Worm (Caenorhabditis elegans): ENCODE results near the gene dos-1.
A peak's percentile ranks its signal among the peaks of the same experiment; 100 is the strongest.

Gene dos-1

ce11 chrIII:9060267-9060666 lies 43.5 kb upstream of the dos-1 start (continued):
- TF ChIP-seq him-1 (tag; optimal IDR thresholded peaks at IDR 0.05) = peak; percentile 35
- no peak for TF ChIP-seq ztf-6 (GFP tag; IDR thresholded peaks at IDR 0.05)
- TF ChIP-seq B0035.1 (tag; optimal IDR thresholded peaks at IDR 0.05) = peak; percentile 26
- 0 out of 2 replicates have a peak, but pooled peaks have one; percentile 23 for TF ChIP-seq hsf-1 (GFP tag; IDR thresholded peaks at IDR 0.05)
- TF ChIP-seq mel-28 (tag; optimal IDR thresholded peaks at IDR 0.05; ENCODE audit: borderline replicate concordance) = no peak
- TF ChIP-seq let-607 (tag; optimal IDR thresholded peaks at IDR 0.05) = no peak
- TF ChIP-seq ztf-28 (GFP tag; IDR thresholded peaks at IDR 0.05) = no peak
- TF ChIP-seq K11D2.4 (GFP tag; IDR thresholded peaks at IDR 0.05) = peak; percentile 43; the same call in 1 of the 2 replicates
- TF ChIP-seq unc-130 (GFP tag; optimal IDR thresholded peaks at IDR 0.05) = peak; percentile 4
- peak; percentile 15; the same call in 1 of the 2 replicates for TF ChIP-seq ceh-100 (GFP tag; IDR thresholded peaks at IDR 0.05)
- TF ChIP-seq dpl-1 (GFP tag; optimal IDR thresholded peaks at IDR 0.05) = no peak
- no peak; the same call in 1 of the 2 replicates for TF ChIP-seq dox-1 (GFP tag; IDR thresholded peaks at IDR 0.05)
- TF ChIP-seq lin-26 (GFP tag; IDR thresholded peaks at IDR 0.05) = 0 out of 2 replicates have a peak, but pooled peaks have one; percentile 23
- TF ChIP-seq dpff-1 (tag; optimal IDR thresholded peaks at IDR 0.05) = no peak
- no peak for TF ChIP-seq zfh-2 (GFP tag; conservative IDR thresholded peaks at IDR 0.05)
- TF ChIP-seq lin-40 (tag; optimal IDR thresholded peaks at IDR 0.05) = no peak
- TF ChIP-seq nfyb-1 (GFP tag; IDR thresholded peaks at IDR 0.05) = peak; percentile 79
- TF ChIP-seq athp-1 (tag; optimal IDR thresholded peaks at IDR 0.05) = peak; percentile 5
- peak; percentile 22; the same call in 1 of the 2 replicates for TF ChIP-seq hmg-1.2 (GFP tag; IDR thresholded peaks at IDR 0.05)
- no peak for TF ChIP-seq chd-7 (tag; optimal IDR thresholded peaks at IDR 0.05)
- no peak for TF ChIP-seq lag-1 (GFP tag; IDR thresholded peaks at IDR 0.05)
- TF ChIP-seq lsl-1 (GFP tag; optimal IDR thresholded peaks at IDR 0.05) = no peak

ce11 chrIII:9069712-9070111 lies 34.0 kb upstream of the dos-1 start:
- no peak for TF ChIP-seq die-1 (tag; optimal IDR thresholded peaks at IDR 0.05)
- no peak for TF ChIP-seq bed-1 (GFP tag; IDR thresholded peaks at IDR 0.05)
- no peak for TF ChIP-seq zfh-2 (GFP tag; conservative IDR thresholded peaks at IDR 0.05)
- no peak for TF ChIP-seq ceh-58 (GFP tag; IDR thresholded peaks at IDR 0.05)
- TF ChIP-seq nhr-179 (tag; optimal IDR thresholded peaks at IDR 0.05) = no peak
- TF ChIP-seq dpl-1 (GFP tag; optimal IDR thresholded peaks at IDR 0.05) = no peak
- TF ChIP-seq atf-7 (tag; optimal IDR thresholded peaks at IDR 0.05) = no peak
- TF ChIP-seq gei-17 (GFP tag; optimal IDR thresholded peaks at IDR 0.05) = no peak
- no peak for TF ChIP-seq nfyb-1 (GFP tag; IDR thresholded peaks at IDR 0.05)

ce11 chrIII:9071372-9071771 lies 32.4 kb upstream of the dos-1 start, which contains the start of gene lin-12:
TSS of gene lin-12 (minus strand) at chrIII:9071472.
- TF ChIP-seq F23B12.7 (tag; optimal IDR thresholded peaks at IDR 0.05; ENCODE audit: insufficient read depth) = no peak
- TF ChIP-seq lin-35 (GFP tag; optimal IDR thresholded peaks at IDR 0.05) = no peak
- no peak for TF ChIP-seq pbrm-1 (GFP tag; IDR thresholded peaks at IDR 0.05)
- no peak for TF ChIP-seq egrh-3 (GFP tag; IDR thresholded peaks at IDR 0.05)
- TF ChIP-seq hlh-26 (GFP tag; conservative IDR thresholded peaks at IDR 0.05) = no peak

- no peak for TF ChIP-seq ceh-27 (GFP tag; optimal IDR thresholded peaks at IDR 0.05)
- TF ChIP-seq F57C9.4 (tag; optimal IDR thresholded peaks at IDR 0.05) = no peak
- no peak for TF ChIP-seq D2030.7 (GFP tag; IDR thresholded peaks at IDR 0.05)
- TF ChIP-seq somi-1 (GFP tag; optimal IDR thresholded peaks at IDR 0.05) = no peak
- no peak for TF ChIP-seq nfya-1 (tag; optimal IDR thresholded peaks at IDR 0.05; ENCODE audit: borderline replicate concordance, insufficient read depth)
- no peak for TF ChIP-seq Y79H2A.3 (GFP tag; conservative IDR thresholded peaks at IDR 0.05)
- no peak for TF ChIP-seq xnd-1 (tag; optimal IDR thresholded peaks at IDR 0.05)
- TF ChIP-seq ceh-79 (tag; optimal IDR thresholded peaks at IDR 0.05) = no peak
- no peak for TF ChIP-seq madf-6 (GFP tag; IDR thresholded peaks at IDR 0.05)
- TF ChIP-seq mes-4 (tag; optimal IDR thresholded peaks at IDR 0.05) = no peak
- TF ChIP-seq nhr-179 (tag; optimal IDR thresholded peaks at IDR 0.05) = no peak
- no peak for TF ChIP-seq hmg-1.2 (GFP tag; IDR thresholded peaks at IDR 0.05)
- TF ChIP-seq ama-1 (optimal IDR thresholded peaks at IDR 0.05) = no peak
- no peak for TF ChIP-seq ama-1 (GFP tag; optimal IDR thresholded peaks at IDR 0.05)
- TF ChIP-seq ceh-58 (GFP tag; IDR thresholded peaks at IDR 0.05) = no peak
Observed at ce11 chrIII:9072704-9073103, 31.0 kb upstream of the dos-1 start.

All from whole organism, young adult.